Worm (Caenorhabditis elegans): ENCODE data around the gene hgrs-1.

ce11 chrIV:8159087-8159486 lies 46.8 kb downstream of the hgrs-1 start, which contains the start of gene faah-1:
- TF ChIP-seq ztf-26 (tag; optimal IDR thresholded peaks at IDR 0.05) (no peak), dpl-1 (GFP tag; optimal IDR thresholded peaks at IDR 0.05) (no peak), ama-1 (optimal IDR thresholded peaks at IDR 0.05) (no peak), ama-1 (GFP tag; optimal IDR thresholded peaks at IDR 0.05) (no peak), snpc-1.3 (tag; optimal IDR thresholded peaks at IDR 0.05; ENCODE audit: insufficient read depth) (no peak), rpc-1 (optimal IDR thresholded peaks at IDR 0.05) (no peak), rpc-1 (tag; optimal IDR thresholded peaks at IDR 0.05) (no peak), C06A6.2 (GFP tag; conservative IDR thresholded peaks at IDR 0.05) (no peak), unc-130 (GFP tag; optimal IDR thresholded peaks at IDR 0.05) (no peak), unc-62 (GFP tag; optimal IDR thresholded peaks at IDR 0.05) (no peak), nhr-179 (tag; optimal IDR thresholded peaks at IDR 0.05) (no peak), snpc-4 (GFP tag; optimal IDR thresholded peaks at IDR 0.05) (no peak), snpc-4 (tag; optimal IDR thresholded peaks at IDR 0.05) (no peak)
